Worm (Caenorhabditis elegans) whole organism, L4 larva: ENCODE measurements around the gene eco-1.

Experiments used
- F10B5.3 ChIP-seq: sonication (generic microtip); optimal IDR thresholded peaks from 2 replicates; lab custom pipeline; 2016; ENCODE audit warnings: mild to moderate bottlenecking, missing genetic modification characterization, missing compliant biosample characterization
- F26F4.8 ChIP-seq: fragments of 200-800 bp; sonication (Bioruptor generic); conservative IDR thresholded peaks from 2 replicates; pipeline ENCODE4 v1.3.6; 2022; ENCODE audit warnings: missing genetic modification characterization, missing compliant biosample characterization
- F37D6.2 ChIP-seq: sonication (generic microtip); optimal IDR thresholded peaks from 2 replicates; lab custom pipeline; 2016; ENCODE audit warnings: mild to moderate bottlenecking, missing genetic modification characterization, missing compliant biosample characterization
- F49E8.2 ChIP-seq: sonication (generic microtip); optimal IDR thresholded peaks from 2 replicates; lab custom pipeline; 2016; ENCODE audit warnings: missing compliant biosample characterization, mild to moderate bottlenecking, missing genetic modification characterization, borderline replicate concordance
- T20F7.1 ChIP-seq: fragments of 200-800 bp; sonication (Bioruptor generic); optimal IDR thresholded peaks from 2 replicates; lab custom pipeline; 2018; ENCODE audit warnings: mild to moderate bottlenecking, missing genetic modification characterization, missing compliant biosample characterization
- Y105C5A.15 ChIP-seq: fragments of 200-800 bp; sonication (Bioruptor generic); IDR thresholded peaks from 2 replicates; pipeline ENCODE4 v1.3.6; 2022; ENCODE audit warnings: missing genetic modification characterization, missing compliant biosample characterization
- Y48G9A.11 ChIP-seq: fragments of 200-800 bp; sonication (Bioruptor generic); IDR thresholded peaks from 2 replicates; pipeline ENCODE4 v1.3.6; 2022; ENCODE audit warnings: missing genetic modification reagents, missing genetic modification characterization, missing compliant biosample characterization
- Y5F2A.4 ChIP-seq: fragments of 200-800 bp; sonication (Bioruptor generic); optimal IDR thresholded peaks from 2 replicates; lab custom pipeline; 2018; ENCODE audit warnings: mild to moderate bottlenecking, missing genetic modification characterization, missing compliant biosample characterization
- aha-1 ChIP-seq: fragments of 150-350 bp; peaks from one replicate; lab custom pipeline; 2014; ENCODE audit warnings: missing biosample characterization, missing genetic modification characterization
- ceh-20 ChIP-seq: fragments of 200-800 bp; sonication (Bioruptor generic); IDR thresholded peaks from 2 replicates; pipeline ENCODE4 v1.3.6; 2022; ENCODE audit warnings: missing genetic modification reagents, missing genetic modification characterization, missing compliant biosample characterization
- ceh-44 ChIP-seq: fragments of 200-800 bp; sonication (Bioruptor generic); IDR thresholded peaks from 2 replicates; pipeline ENCODE4 v1.3.6; 2022; ENCODE audit warnings: missing genetic modification reagents, missing genetic modification characterization, missing compliant biosample characterization
- ceh-62 ChIP-seq: sonication (generic microtip); optimal IDR thresholded peaks from 2 replicates; lab custom pipeline; 2017; ENCODE audit warnings: missing biosample characterization, missing genetic modification characterization
- ceh-82 ChIP-seq: sonication (generic microtip); optimal IDR thresholded peaks from 2 replicates; lab custom pipeline; 2017; ENCODE audit warnings: missing biosample characterization, missing genetic modification characterization
- cey-2 ChIP-seq: sonication (generic microtip); optimal IDR thresholded peaks from 3 replicates; lab custom pipeline; 2017; ENCODE audit warnings: missing genetic modification characterization, mild to moderate bottlenecking, missing compliant biosample characterization, antibody characterized with exemption, borderline replicate concordance; ENCODE audit not compliant: insufficient read depth
- ctbp-1 ChIP-seq: fragments of 200-800 bp; sonication (Bioruptor generic); IDR thresholded peaks from 2 replicates; pipeline ENCODE4 v1.3.6; 2022; ENCODE audit warnings: missing genetic modification reagents, missing genetic modification characterization, missing compliant biosample characterization
- daf-12 ChIP-seq: fragments of 150-350 bp; optimal IDR thresholded peaks from 2 replicates; lab custom pipeline; 2014; ENCODE audit warnings: missing biosample characterization, missing genetic modification reagents, missing genetic modification characterization
- daf-8 ChIP-seq: fragments of 200-800 bp; sonication (Bioruptor generic); IDR thresholded peaks from 2 replicates; pipeline ENCODE4 v1.3.6; 2022; ENCODE audit warnings: missing genetic modification characterization, missing compliant biosample characterization
- dmd-6 ChIP-seq: fragments of 200-800 bp; sonication (Bioruptor generic); IDR thresholded peaks from 2 replicates; pipeline ENCODE4 v1.3.6; 2022; ENCODE audit warnings: missing genetic modification reagents, missing genetic modification characterization, missing compliant biosample characterization
- duxl-1 ChIP-seq: sonication (generic microtip); optimal IDR thresholded peaks from 2 replicates; lab custom pipeline; 2016; ENCODE audit warnings: mild to moderate bottlenecking, missing genetic modification characterization, moderate library complexity, missing compliant biosample characterization; ENCODE audit not compliant: poor library complexity
- egl-43 ChIP-seq: fragments of 200-800 bp; sonication (Bioruptor generic); IDR thresholded peaks from 2 replicates; pipeline ENCODE4 v1.3.6; 2022; ENCODE audit warnings: missing genetic modification reagents, missing genetic modification characterization, missing compliant biosample characterization
- fos-1 ChIP-seq: fragments of 150-350 bp; optimal IDR thresholded peaks from 2 replicates; lab custom pipeline; 2014; ENCODE audit warnings: missing biosample characterization, missing genetic modification characterization
- hlh-11 ChIP-seq: fragments of 200-800 bp; sonication (Bioruptor generic); optimal IDR thresholded peaks from 2 replicates; lab custom pipeline; 2018; ENCODE audit warnings: mild to moderate bottlenecking, missing genetic modification characterization, missing compliant biosample characterization
- hlh-30 ChIP-seq: sonication (generic microtip); optimal IDR thresholded peaks from 2 replicates; lab custom pipeline; 2017; ENCODE audit warnings: antibody characterized with exemption, mild to moderate bottlenecking, missing genetic modification characterization, missing compliant biosample characterization; ENCODE audit not compliant: insufficient read depth
- hmg-1.1 ChIP-seq: fragments of 200-800 bp; sonication (Bioruptor generic); IDR thresholded peaks from 2 replicates; pipeline ENCODE4 v1.3.6; 2022; ENCODE audit warnings: missing genetic modification reagents, missing genetic modification characterization, missing compliant biosample characterization
- lin-1 ChIP-seq: fragments of 200-800 bp; sonication (Bioruptor generic); IDR thresholded peaks from 2 replicates; pipeline ENCODE4 v1.3.6; 2022; ENCODE audit warnings: missing genetic modification reagents, missing genetic modification characterization, missing compliant biosample characterization
- lin-13 ChIP-seq: fragments of 150-350 bp; optimal IDR thresholded peaks from 2 replicates; lab custom pipeline; 2014; ENCODE audit warnings: missing biosample characterization, missing genetic modification reagents, missing genetic modification characterization
- lin-29 ChIP-seq: fragments of 200-800 bp; sonication (Bioruptor generic); IDR thresholded peaks from 2 replicates; pipeline ENCODE4 v1.3.6; 2022; ENCODE audit warnings: missing genetic modification reagents, missing genetic modification characterization, missing compliant biosample characterization
- lin-38 ChIP-seq: fragments of 200-800 bp; sonication (Bioruptor generic); IDR thresholded peaks from 2 replicates; pipeline ENCODE4 v1.3.6; 2022; ENCODE audit warnings: missing genetic modification reagents, missing genetic modification characterization, missing compliant biosample characterization
- madf-9 ChIP-seq: fragments of 200-800 bp; sonication (Bioruptor generic); conservative IDR thresholded peaks from 2 replicates; pipeline ENCODE4 v1.3.6; 2022; ENCODE audit warnings: missing genetic modification reagents, missing genetic modification characterization, missing compliant biosample characterization
- mdl-1 ChIP-seq, 2 experiments: fragments of 150-350 bp in 1 of 2; sonication (generic microtip) in 1 of 2; optimal IDR thresholded peaks; 2 replicates each; lab custom pipeline; 2014 to 2017; ENCODE audit warnings: missing biosample characterization in 2 of 2, missing genetic modification characterization in 2 of 2
- mdt-29 ChIP-seq: fragments of 200-800 bp; sonication (Bioruptor generic); IDR thresholded peaks from 2 replicates; pipeline ENCODE4 v1.3.6; 2022; ENCODE audit warnings: missing genetic modification reagents, missing genetic modification characterization, missing compliant biosample characterization
- mep-1 ChIP-seq: fragments of 150-350 bp; sonication (generic microtip); optimal IDR thresholded peaks from 3 replicates; lab custom pipeline; 2014; ENCODE audit warnings: missing biosample characterization, missing genetic modification characterization
- mxl-2 ChIP-seq: fragments of 200-800 bp; sonication (Bioruptor generic); conservative IDR thresholded peaks from 2 replicates; pipeline ENCODE4 v1.3.6; 2022; ENCODE audit warnings: missing genetic modification reagents, missing genetic modification characterization, missing compliant biosample characterization
- nhr-10 ChIP-seq: fragments of 150-350 bp; optimal IDR thresholded peaks from 2 replicates; lab custom pipeline; 2014; ENCODE audit warnings: missing biosample characterization, missing genetic modification characterization
- nhr-102 ChIP-seq: sonication (generic microtip); optimal IDR thresholded peaks from 2 replicates; lab custom pipeline; 2016; ENCODE audit warnings: mild to moderate bottlenecking, missing genetic modification characterization, moderate library complexity, missing compliant biosample characterization
- nhr-111 ChIP-seq: fragments of 200-800 bp; sonication (Bioruptor generic); optimal IDR thresholded peaks from 2 replicates; lab custom pipeline; 2018; ENCODE audit warnings: mild to moderate bottlenecking, missing genetic modification characterization, missing compliant biosample characterization
- nhr-25 ChIP-seq: sonication (generic microtip); optimal IDR thresholded peaks from 2 replicates; lab custom pipeline; 2017; ENCODE audit warnings: missing genetic modification characterization, mild to moderate bottlenecking, missing compliant biosample characterization, antibody characterized with exemption, moderate library complexity, borderline replicate concordance; ENCODE audit not compliant: insufficient read depth
- nhr-41 ChIP-seq: fragments of 200-800 bp; sonication (Bioruptor generic); IDR thresholded peaks from 2 replicates; pipeline ENCODE4 v1.3.6; 2022; ENCODE audit warnings: missing genetic modification reagents, missing genetic modification characterization, missing compliant biosample characterization
- nhr-77 ChIP-seq: fragments of 150-350 bp; optimal IDR thresholded peaks from 2 replicates; lab custom pipeline; 2014; ENCODE audit warnings: missing biosample characterization, missing genetic modification characterization
- rbr-2 ChIP-seq: sonication (generic microtip); optimal IDR thresholded peaks from 2 replicates; lab custom pipeline; 2016; ENCODE audit warnings: missing genotype, missing genetic modification characterization, missing compliant biosample characterization
- set-16 ChIP-seq: fragments of 200-800 bp; sonication (Bioruptor generic); IDR thresholded peaks from 2 replicates; pipeline ENCODE4 v1.3.6; 2022; ENCODE audit warnings: missing genetic modification reagents, missing genetic modification characterization, missing compliant biosample characterization
- snpc-1.2 ChIP-seq: fragments of 200-800 bp; sonication (Bioruptor generic); IDR thresholded peaks from 2 replicates; pipeline ENCODE4 v1.3.6; 2022; ENCODE audit warnings: missing genetic modification reagents, missing genetic modification characterization, missing compliant biosample characterization
- tag-97 ChIP-seq: fragments of 200-800 bp; sonication (Bioruptor generic); IDR thresholded peaks from 2 replicates; pipeline ENCODE4 v1.3.6; 2022; ENCODE audit warnings: missing genetic modification characterization, missing compliant biosample characterization
- unc-130 ChIP-seq: sonication (generic microtip); optimal IDR thresholded peaks from 2 replicates; lab custom pipeline; 2016; ENCODE audit warnings: missing genetic modification reagents, missing genetic modification characterization, missing compliant biosample characterization
- unc-62 ChIP-seq, 3 experiments: fragments of 150-350 bp in 1 of 3; sonication (generic microtip); optimal IDR thresholded peaks in 2 of 3; peaks in 1 of 3; 1 replicate in 1 of 3; 2 replicates in 2 of 3; lab custom pipeline; 2014 to 2017; ENCODE audit warnings: missing biosample characterization in 3 of 3, missing genetic modification characterization in 3 of 3, missing genetic modification reagents in 3 of 3, missing genotype in 1 of 3
- vab-7 ChIP-seq: fragments of 200-800 bp; sonication (Bioruptor generic); IDR thresholded peaks from 2 replicates; pipeline ENCODE4 v1.3.6; 2022; ENCODE audit warnings: missing genetic modification reagents, missing genetic modification characterization, missing compliant biosample characterization
- zfp-3 ChIP-seq: fragments of 200-800 bp; sonication (Bioruptor generic); conservative IDR thresholded peaks from 2 replicates; pipeline ENCODE4 v1.3.6; 2022; ENCODE audit warnings: missing genetic modification reagents, missing genetic modification characterization, missing compliant biosample characterization
- zip-11 ChIP-seq: fragments of 200-800 bp; sonication (Bioruptor generic); IDR thresholded peaks from 2 replicates; pipeline ENCODE4 v1.3.6; 2022; ENCODE audit warnings: missing genetic modification characterization, missing compliant biosample characterization
- zip-2 ChIP-seq: fragments of 150-350 bp; optimal IDR thresholded peaks from 2 replicates; lab custom pipeline; 2014; ENCODE audit warnings: missing biosample characterization, missing genetic modification characterization
- ztf-11 ChIP-seq: fragments of 150-350 bp; optimal IDR thresholded peaks from 2 replicates; lab custom pipeline; 2014; ENCODE audit warnings: missing biosample characterization, missing genetic modification characterization

Gene eco-1

DNA sequence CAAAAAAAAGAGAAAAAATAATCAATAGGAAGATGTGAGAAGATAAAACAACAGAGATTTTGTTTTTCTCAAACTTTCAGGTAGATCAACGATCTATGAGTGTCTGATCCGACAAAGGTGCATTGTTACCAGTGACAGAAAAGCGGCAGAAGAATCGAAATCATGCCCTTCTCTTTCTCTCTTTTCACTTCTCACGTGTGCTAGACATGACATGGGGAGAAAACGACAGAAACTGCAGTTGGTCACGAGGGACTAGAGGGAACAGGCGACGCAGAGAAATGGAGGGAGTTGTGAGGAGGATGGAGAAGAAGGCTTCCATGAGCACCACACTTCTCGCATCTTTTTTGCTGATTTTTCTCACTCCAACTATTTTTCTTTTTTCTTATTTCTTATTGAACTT is 23.7 kb downstream of the eco-1 start, which contains the start of gene F56C9.10 (continued):
- TF ChIP-seq unc-62 (GFP tag; optimal IDR thresholded peaks at IDR 0.05 in 1 of 2; lab: Kevin White, UChicago) (peak in 1 of 2 experiments; percentile 100), unc-62 (tag; optimal IDR thresholded peaks at IDR 0.05; lab: Kevin White, UChicago) (no peak), unc-130 (no peak), daf-12 (tag; lab: Kevin White, UChicago) (no peak), aha-1 (peak; percentile 99), hlh-11 (tag; lab: Kevin White, UChicago) (peak; percentile 95), fos-1 (tag; lab: Kevin White, UChicago) (no peak), rbr-2 (tag; lab: Kevin White, UChicago) (peak; percentile 69), tag-97 (GFP tag; lab: Robert Waterston, UW) (no peak), nhr-77 (tag; lab: Kevin White, UChicago) (peak; percentile 83), zfp-3 (GFP tag; lab: Robert Waterston, UW) (peak; percentile 78), F26F4.8 (GFP tag; lab: Robert Waterston, UW) (no peak), madf-9 (no peak), nhr-41 (GFP tag; lab: Robert Waterston, UW) (no peak), snpc-1.2 (GFP tag; lab: Robert Waterston, UW) (no peak), ctbp-1 (GFP tag; lab: Robert Waterston, UW) (no peak; the same call in none of the 2 replicates), Y5F2A.4 (GFP tag; lab: Kevin White, UChicago) (no peak), zip-2 (tag; lab: Kevin White, UChicago) (no peak), lin-13 (peak; percentile 35), daf-8 (GFP tag; lab: Robert Waterston, UW) (no peak), ceh-62 (tag; lab: Kevin White, UChicago) (no peak), nhr-111 (no peak), lin-29 (GFP tag; lab: Robert Waterston, UW) (peak; percentile 45; the same call in 1 of the 2 replicates), nhr-102 (peak; percentile 72), lin-38 (GFP tag; lab: Robert Waterston, UW) (peak; percentile 58), hlh-30 (tag; lab: Kevin White, UChicago) (peak; percentile 100), duxl-1 (tag; lab: Kevin White, UChicago) (no peak), T20F7.1 (GFP tag; lab: Kevin White, UChicago) (peak; percentile 81), ceh-82 (tag; lab: Kevin White, UChicago) (no peak), mdt-29 (peak; percentile 85), set-16 (GFP tag; lab: Robert Waterston, UW) (peak; percentile 65), F49E8.2 (tag; lab: Kevin White, UChicago) (no peak), F10B5.3 (no peak), vab-7 (GFP tag; lab: Robert Waterston, UW) (no peak), ceh-44 (GFP tag; lab: Robert Waterston, UW) (no peak), hmg-1.1 (GFP tag; lab: Robert Waterston, UW) (peak; percentile 84), zip-11 (GFP tag; lab: Robert Waterston, UW) (no peak), ztf-11 (no peak), nhr-10 (tag; lab: Kevin White, UChicago) (no peak), egl-43 (GFP tag; lab: Robert Waterston, UW) (0 out of 2 replicates have a peak, but pooled peaks have one; percentile 5), mxl-2 (GFP tag; lab: Robert Waterston, UW) (0 out of 2 replicates have a peak, but pooled peaks have one; percentile 18), mdl-1 (tag; optimal IDR thresholded peaks at IDR 0.05; lab: Kevin White, UChicago) (peak; percentile 91 to 99), dmd-6 (GFP tag; lab: Robert Waterston, UW) (peak; percentile 89), ceh-20 (GFP tag; lab: Robert Waterston, UW) (peak; percentile 82), Y48G9A.11 (GFP tag; lab: Robert Waterston, UW) (no peak), lin-1 (GFP tag; lab: Robert Waterston, UW) (0 out of 2 replicates have a peak, but pooled peaks have one; percentile 36), Y105C5A.15 (0 out of 2 replicates have a peak, but pooled peaks have one; percentile 30), nhr-25 (tag; lab: Kevin White, UChicago) (no peak), cey-2 (peak; percentile 89), F37D6.2 (tag; lab: Kevin White, UChicago) (peak; percentile 7), mep-1 (tag; lab: Kevin White, UChicago) (peak; percentile 95)
